Worm (Caenorhabditis elegans): ENCODE data around the gene ZK813.2.
A peak's percentile ranks its signal among the peaks of the same experiment; 100 is the strongest.

Gene ZK813.2

DNA sequence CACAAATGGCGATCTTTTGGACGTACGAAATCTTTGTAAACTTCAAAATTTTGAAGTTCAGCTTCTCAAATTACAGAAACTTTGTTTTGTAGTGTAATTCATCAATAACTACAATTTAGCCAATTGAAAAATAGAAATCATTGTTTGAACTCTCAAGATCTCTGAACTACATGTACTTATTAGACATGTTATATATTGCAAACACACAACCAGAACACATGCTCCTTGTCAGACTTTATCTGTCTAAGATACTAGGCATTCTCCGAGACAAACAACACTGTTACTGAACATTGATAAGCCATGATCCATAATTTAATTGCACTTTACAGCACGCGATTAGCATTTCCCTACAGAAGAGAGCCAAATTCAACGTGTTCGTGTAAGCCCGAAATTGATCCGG, 19.1 kb upstream of the ZK813.2 start, which contains the start of gene ZK813.6:
ZK813.6 (plus strand) TSS at position 301 of the 400 bp plus-strand sequence.
- TF ChIP-seq ceh-43 (GFP tag; optimal IDR thresholded peaks at IDR 0.05), result no peak
- TF ChIP-seq flh-1 (GFP tag; optimal IDR thresholded peaks at IDR 0.05), result no peak
- no peak for TF ChIP-seq mab-5 (tag; optimal IDR thresholded peaks at IDR 0.05)
- TF ChIP-seq drap-1 (GFP tag; optimal IDR thresholded peaks at IDR 0.05), result no peak
- no peak for TF ChIP-seq zip-8 (tag; optimal IDR thresholded peaks at IDR 0.05)
- TF ChIP-seq sptf-1 (tag; optimal IDR thresholded peaks at IDR 0.05), result no peak
- no peak for TF ChIP-seq blmp-1 (tag; optimal IDR thresholded peaks at IDR 0.05)
- TF ChIP-seq nhr-28 (tag; optimal IDR thresholded peaks at IDR 0.05), result no peak
- no peak for TF ChIP-seq ztf-11 (tag; optimal IDR thresholded peaks at IDR 0.05)
- no peak for TF ChIP-seq elt-3 (tag; optimal IDR thresholded peaks at IDR 0.05)
- no peak for TF ChIP-seq nhr-12 (tag; optimal IDR thresholded peaks at IDR 0.05)
- TF ChIP-seq hlh-1 (tag; optimal IDR thresholded peaks at IDR 0.05), result no peak
- no peak for TF ChIP-seq cnd-1 (tag; optimal IDR thresholded peaks at IDR 0.05)
- no peak for TF ChIP-seq nhr-2 (tag; optimal IDR thresholded peaks at IDR 0.05)

DNA sequence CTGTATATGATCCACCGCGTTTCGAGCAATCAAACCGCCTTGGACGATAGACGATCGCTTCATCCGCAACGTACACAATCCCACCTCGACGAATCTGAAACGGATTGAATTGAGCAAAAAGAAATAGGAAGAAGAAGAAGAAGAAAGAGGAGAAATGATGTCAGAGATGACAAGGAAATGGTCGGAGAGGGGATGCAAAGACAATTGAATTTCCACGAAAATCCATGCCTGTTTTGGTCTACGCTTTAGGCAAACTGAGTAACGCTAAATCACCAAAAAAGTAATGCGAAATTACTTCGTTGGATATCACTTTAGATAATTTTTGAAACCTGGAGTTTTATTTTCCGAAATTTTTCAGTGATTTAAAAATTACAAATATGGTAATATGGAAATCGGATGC, 14.5 kb upstream of the ZK813.2 start:
- TF ChIP-seq ces-1 (GFP tag; optimal IDR thresholded peaks at IDR 0.05) (peak; percentile 53), nhr-76 (tag; optimal IDR thresholded peaks at IDR 0.05) (no peak)

DNA sequence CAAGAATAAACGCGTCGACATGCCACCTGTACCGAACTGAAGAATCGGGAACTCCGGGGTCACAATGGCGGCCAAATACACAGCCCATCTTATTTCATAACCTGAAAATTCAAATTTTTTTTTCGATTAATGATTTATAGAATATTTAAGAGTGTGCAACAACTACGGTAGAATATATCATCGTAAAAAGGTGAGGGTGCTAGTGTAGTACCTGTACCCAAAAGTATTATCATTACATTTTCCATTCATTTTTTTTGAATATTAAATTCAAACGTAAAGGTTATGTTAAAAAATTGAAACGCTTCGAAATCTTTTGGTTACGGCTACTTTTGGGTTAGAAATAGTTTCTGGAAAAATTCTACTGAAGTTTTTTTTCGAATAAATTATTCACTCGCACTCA, 13.6 kb upstream of the ZK813.2 start, which contains the start of gene ZK813.4:
ZK813.4 (minus strand) TSS at position 101 of the 400 bp plus-strand sequence.
- no peak for TF ChIP-seq nhr-12 (tag; optimal IDR thresholded peaks at IDR 0.05)
- no peak for TF ChIP-seq mab-5 (tag; optimal IDR thresholded peaks at IDR 0.05)
- no peak for TF ChIP-seq tbx-8 (GFP tag; optimal IDR thresholded peaks at IDR 0.05)
- TF ChIP-seq ceh-39 (tag; optimal IDR thresholded peaks at IDR 0.05), result no peak
- TF ChIP-seq unc-62 (GFP tag; optimal IDR thresholded peaks at IDR 0.05), result no peak
- no peak for TF ChIP-seq elt-1 (tag; optimal IDR thresholded peaks at IDR 0.05; ENCODE audit: borderline replicate concordance, insufficient read depth)
- no peak for TF ChIP-seq ceh-83 (GFP tag; optimal IDR thresholded peaks at IDR 0.05)

DNA sequence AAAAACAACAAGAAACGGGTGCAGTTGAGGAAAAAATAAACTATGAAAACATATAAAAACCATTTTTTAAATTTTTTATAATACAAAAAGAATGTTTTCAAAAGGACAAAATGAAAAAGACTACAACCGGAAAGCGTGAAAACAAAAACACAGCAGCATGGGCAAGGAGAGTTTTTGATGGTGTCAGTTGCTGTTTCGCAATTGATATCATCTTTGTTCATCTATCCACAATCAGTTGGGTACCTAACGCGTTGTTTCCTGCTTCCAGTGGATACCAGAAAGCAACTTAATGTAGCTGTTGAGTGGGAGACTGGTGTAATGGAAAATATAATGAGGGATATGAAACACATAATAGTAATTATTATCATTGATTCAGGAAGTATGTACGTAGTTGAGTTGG, 3.8 kb upstream of the ZK813.2 start:
- no peak for TF ChIP-seq bed-3 (GFP tag; optimal IDR thresholded peaks at IDR 0.05)
- peak; percentile 63 for TF ChIP-seq hlh-1 (tag; optimal IDR thresholded peaks at IDR 0.05)

DNA sequence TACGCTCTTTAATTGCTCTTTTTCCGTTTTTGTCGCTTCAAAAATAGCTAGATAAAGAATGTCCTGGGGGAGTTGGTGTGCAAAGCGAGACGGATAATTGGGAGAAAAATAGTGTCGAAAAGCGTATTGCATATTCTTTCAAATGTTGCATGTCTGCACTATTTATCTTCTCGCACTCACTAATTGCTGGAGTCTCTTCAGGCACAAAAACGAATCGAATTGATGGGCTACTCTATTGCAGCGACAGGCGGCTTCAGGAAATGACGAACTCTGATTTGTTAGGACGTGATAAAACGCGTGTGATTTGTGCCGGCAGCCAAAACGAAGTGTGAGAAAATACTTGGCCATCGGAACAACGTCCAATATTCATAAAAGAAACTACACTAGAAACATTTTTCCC, 3.3 kb upstream of the ZK813.2 start:
- TF ChIP-seq unc-62 (GFP tag; optimal IDR thresholded peaks at IDR 0.05), result peak; percentile 39
- no peak for TF ChIP-seq pha-4 (tag; optimal IDR thresholded peaks at IDR 0.05)

DNA sequence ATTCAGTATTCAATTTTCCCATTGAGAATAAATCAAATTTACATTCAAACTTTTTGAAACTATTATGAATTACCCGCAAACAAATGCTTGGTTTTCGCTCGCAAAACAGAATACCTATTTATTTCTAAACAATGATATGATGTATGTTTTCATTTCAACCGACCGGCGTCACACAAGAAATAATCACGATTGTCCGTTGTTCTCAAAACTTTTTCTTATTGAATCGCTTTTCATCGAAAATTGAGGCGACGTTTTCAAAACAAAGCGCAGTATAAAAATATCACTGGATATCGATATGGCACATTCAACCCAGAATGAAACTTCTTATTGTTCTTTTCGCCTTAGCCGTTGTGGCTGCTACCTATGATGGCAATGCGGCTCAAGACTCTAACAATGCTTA, 2.1 kb upstream of the ZK813.2 start, which contains the start of gene ZK813.3:
ZK813.3 (plus strand) TSS at position 301 of the 400 bp plus-strand sequence.
- TF ChIP-seq unc-39 (tag; optimal IDR thresholded peaks at IDR 0.05) (no peak), ceh-43 (GFP tag; optimal IDR thresholded peaks at IDR 0.05) (no peak), zip-8 (tag; optimal IDR thresholded peaks at IDR 0.05) (no peak), nhr-2 (tag; optimal IDR thresholded peaks at IDR 0.05) (no peak), nhr-237 (tag; optimal IDR thresholded peaks at IDR 0.05) (no peak), hlh-1 (tag; optimal IDR thresholded peaks at IDR 0.05) (no peak), elt-3 (tag; optimal IDR thresholded peaks at IDR 0.05) (no peak), bed-3 (GFP tag; optimal IDR thresholded peaks at IDR 0.05) (no peak), tbx-8 (GFP tag; optimal IDR thresholded peaks at IDR 0.05) (no peak), sptf-1 (tag; optimal IDR thresholded peaks at IDR 0.05) (no peak)

DNA sequence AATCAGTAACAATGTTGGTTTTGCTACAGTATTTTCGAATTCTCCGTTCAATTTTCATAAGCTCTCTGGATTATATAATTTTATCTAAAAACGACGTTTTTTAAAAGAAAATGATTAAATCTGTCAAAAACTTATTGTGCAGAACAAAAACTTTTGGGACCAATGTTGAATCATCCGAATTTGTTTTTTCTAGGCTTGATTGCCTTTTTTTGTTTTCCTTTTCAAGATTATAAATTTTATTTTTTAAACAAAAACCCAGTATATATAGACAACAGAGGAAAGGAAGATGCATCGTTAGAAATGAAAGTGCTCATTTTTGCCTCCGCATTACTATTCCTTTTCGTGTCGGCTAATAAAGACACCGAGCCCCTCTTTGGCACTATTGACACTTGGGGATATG, 888 bp downstream of the ZK813.2 start, which contains the start of gene ZK813.7:
ZK813.7 (plus strand) TSS at position 301 of the 400 bp plus-strand sequence.
- TF ChIP-seq elt-3 (tag; optimal IDR thresholded peaks at IDR 0.05) (no peak), lin-32 (GFP tag; optimal IDR thresholded peaks at IDR 0.05) (no peak)

DNA sequence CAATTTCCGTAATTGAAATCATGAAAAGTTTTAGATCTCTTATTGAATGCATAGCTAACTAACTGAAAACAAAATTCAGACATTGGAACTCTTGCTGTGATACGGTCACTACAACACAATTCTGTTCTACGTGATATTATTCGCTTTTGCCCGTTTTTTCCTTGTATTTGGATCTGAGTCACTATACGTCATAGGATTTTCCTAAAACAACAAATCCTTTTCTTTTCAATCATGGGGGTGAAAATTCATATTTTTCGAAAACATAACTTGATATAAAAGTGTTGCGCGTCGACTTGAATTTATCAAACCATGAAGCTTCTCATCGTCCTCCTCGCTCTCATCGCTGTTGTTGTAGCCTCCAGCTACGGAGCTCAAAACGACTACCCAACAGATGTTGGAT, 2.4 kb downstream of the ZK813.2 start, which contains the start of gene ZK813.1:
ZK813.1 (plus strand) TSS at position 301 of the 400 bp plus-strand sequence.
- TF ChIP-seq blmp-1 (tag; optimal IDR thresholded peaks at IDR 0.05) (no peak), ceh-43 (GFP tag; optimal IDR thresholded peaks at IDR 0.05) (no peak), ceh-83 (GFP tag; optimal IDR thresholded peaks at IDR 0.05) (no peak), bed-3 (GFP tag; optimal IDR thresholded peaks at IDR 0.05) (no peak), snpc-4 (tag; optimal IDR thresholded peaks at IDR 0.05) (no peak), M03D4.4 (tag; optimal IDR thresholded peaks at IDR 0.05) (no peak), elt-1 (tag; optimal IDR thresholded peaks at IDR 0.05; ENCODE audit: borderline replicate concordance, insufficient read depth) (no peak), nhr-76 (tag; optimal IDR thresholded peaks at IDR 0.05) (no peak), lin-32 (GFP tag; optimal IDR thresholded peaks at IDR 0.05) (no peak), drap-1 (GFP tag; optimal IDR thresholded peaks at IDR 0.05) (no peak), unc-120 (tag; optimal IDR thresholded peaks at IDR 0.05; ENCODE audit: poor library complexity, severe bottlenecking) (no peak), nhr-2 (tag; optimal IDR thresholded peaks at IDR 0.05) (no peak), pha-4 (tag; optimal IDR thresholded peaks at IDR 0.05) (no peak), ceh-39 (tag; optimal IDR thresholded peaks at IDR 0.05) (no peak), unc-39 (tag; optimal IDR thresholded peaks at IDR 0.05) (no peak)
